Fruit fly (Drosophila melanogaster) whole organism, embryonic: ENCODE results near the gene rho-5.
A peak's percentile ranks its signal among the peaks of the same experiment; 100 is the strongest.

Experiments
- BtbVII ChIP-seq: fragments of 200-800 bp; sonication (Bioruptor generic); optimal IDR thresholded peaks from 3 replicates; lab custom pipeline; 2017; ENCODE audit warnings: missing biosample characterization, mild to moderate bottlenecking, missing genetic modification characterization
- CG10366 ChIP-seq: fragments of 200-800 bp; sonication (Bioruptor generic); IDR thresholded peaks from 2 replicates; pipeline ENCODE4 v1.3.6; 2022; ENCODE audit warnings: missing biosample characterization, missing genetic modification characterization
- CG10431 ChIP-seq: fragments of 200-800 bp; sonication (Bioruptor generic); optimal IDR thresholded peaks from 3 replicates; lab custom pipeline; 2018; ENCODE audit warnings: missing biosample characterization, mild to moderate bottlenecking, missing genetic modification characterization
- CG11723 ChIP-seq: fragments of 200-800 bp; sonication (Bioruptor generic); optimal IDR thresholded peaks from 2 replicates; lab custom pipeline; 2017; ENCODE audit warnings: missing biosample characterization, mild to moderate bottlenecking, missing genetic modification characterization
- CG13287 ChIP-seq: fragments of 200-800 bp; sonication (Bioruptor generic); IDR thresholded peaks from 2 replicates; pipeline ENCODE4 v1.3.6; 2022; ENCODE audit warnings: missing biosample characterization, missing genetic modification characterization; ENCODE audit not compliant: partially characterized antibody
- CG13624 ChIP-seq: fragments of 200-800 bp; sonication (Bioruptor generic); optimal IDR thresholded peaks from 2 replicates; lab custom pipeline; 2016; ENCODE audit warnings: missing biosample characterization, missing genetic modification characterization
- CG14710 ChIP-seq: fragments of 200-800 bp; sonication (Bioruptor generic); optimal IDR thresholded peaks from 3 replicates; lab custom pipeline; 2019; ENCODE audit warnings: missing biosample characterization, mild to moderate bottlenecking, missing genetic modification characterization, moderate library complexity
- CG14860 ChIP-seq: fragments of 200-800 bp; sonication (Bioruptor generic); IDR thresholded peaks from 3 replicates; pipeline ENCODE4 v1.3.6; 2022; ENCODE audit warnings: missing biosample characterization, missing genetic modification characterization; ENCODE audit not compliant: partially characterized antibody
- CG1603 ChIP-seq: fragments of 200-800 bp; sonication (Bioruptor generic); optimal IDR thresholded peaks from 2 replicates; lab custom pipeline; 2019; ENCODE audit warnings: missing biosample characterization, mild to moderate bottlenecking, missing genetic modification characterization, moderate library complexity
- CG16813 ChIP-seq: fragments of 200-800 bp; sonication (Bioruptor generic); IDR thresholded peaks from 3 replicates; pipeline ENCODE4 v1.3.6; 2022; ENCODE audit warnings: missing biosample characterization, missing genetic modification characterization; ENCODE audit not compliant: partially characterized antibody
- CG17802 ChIP-seq: fragments of 200-800 bp; sonication (Bioruptor generic); optimal IDR thresholded peaks from 2 replicates; lab custom pipeline; 2018; ENCODE audit warnings: missing biosample characterization, mild to moderate bottlenecking, missing genetic modification characterization, moderate library complexity
- CG1792 ChIP-seq: fragments of 200-800 bp; sonication (Bioruptor generic); optimal IDR thresholded peaks from 2 replicates; lab custom pipeline; 2016; ENCODE audit warnings: missing biosample characterization, missing genetic modification characterization
- CG18011 ChIP-seq: fragments of 200-800 bp; sonication (Bioruptor generic); optimal IDR thresholded peaks from 2 replicates; lab custom pipeline; 2017; ENCODE audit warnings: missing biosample characterization, missing genetic modification characterization, mild to moderate bottlenecking, moderate library complexity, missing genotype
- CG18619 ChIP-seq: fragments of 200-800 bp; sonication (Bioruptor generic); optimal IDR thresholded peaks from 3 replicates; lab custom pipeline; 2017; ENCODE audit warnings: missing biosample characterization, mild to moderate bottlenecking, missing genetic modification characterization
- CG2202 ChIP-seq: fragments of 200-800 bp; sonication (Bioruptor generic); optimal IDR thresholded peaks from 2 replicates; lab custom pipeline; 2018; ENCODE audit warnings: missing biosample characterization, mild to moderate bottlenecking, missing genetic modification characterization
- CG30020 ChIP-seq: fragments of 200-800 bp; optimal IDR thresholded peaks from 2 replicates; lab custom pipeline; 2019; ENCODE audit warnings: missing biosample characterization, mild to moderate bottlenecking, missing genetic modification characterization, moderate library complexity
- CG32532 ChIP-seq: fragments of 200-800 bp; sonication (Bioruptor generic); IDR thresholded peaks from 2 replicates; pipeline ENCODE4 v1.3.6; 2022; ENCODE audit warnings: missing biosample characterization, missing genetic modification characterization
- CG34224 ChIP-seq: fragments of 200-800 bp; sonication (Bioruptor generic); IDR thresholded peaks from 3 replicates; pipeline ENCODE4 v1.3.6; 2022; ENCODE audit warnings: missing biosample characterization, missing genetic modification characterization; ENCODE audit not compliant: partially characterized antibody
- CG43689 ChIP-seq: fragments of 200-800 bp; sonication (Bioruptor generic); IDR thresholded peaks from 2 replicates; pipeline ENCODE4 v1.3.6; 2022; ENCODE audit warnings: missing biosample characterization, missing genetic modification characterization
- CG4424 ChIP-seq: fragments of 200-800 bp; sonication (Bioruptor generic); optimal IDR thresholded peaks from 3 replicates; lab custom pipeline; 2016; ENCODE audit warnings: missing biosample characterization, missing genetic modification characterization
- CG8290 ChIP-seq, 3 experiments: fragments of 200-800 bp; sonication (Bioruptor generic); optimal IDR thresholded peaks; 2 replicates each; lab custom pipeline; 2016 to 2019; ENCODE audit warnings: missing biosample characterization in 3 of 3, missing genetic modification characterization in 3 of 3, mild to moderate bottlenecking in 2 of 3, moderate library complexity in 1 of 3
- CoRest ChIP-seq: fragments of 200-800 bp; sonication (Bioruptor generic); optimal IDR thresholded peaks from 3 replicates; lab custom pipeline; 2018; ENCODE audit warnings: missing biosample characterization, mild to moderate bottlenecking, missing genetic modification characterization, moderate library complexity
- Dll ChIP-seq: fragments of 200-800 bp; sonication (Bioruptor generic); IDR thresholded peaks from 4 replicates; pipeline ENCODE4 v1.3.6; 2022; ENCODE audit warnings: missing biosample characterization, missing genetic modification characterization; ENCODE audit not compliant: partially characterized antibody
- Doc3 ChIP-seq: fragments of 200-800 bp; sonication (Bioruptor generic); IDR thresholded peaks from 3 replicates; pipeline ENCODE4 v1.3.6; 2022; ENCODE audit warnings: missing biosample characterization, missing genetic modification characterization; ENCODE audit not compliant: partially characterized antibody
- HmgZ ChIP-seq: fragments of 200-800 bp; sonication (Bioruptor generic); optimal IDR thresholded peaks from 2 replicates; lab custom pipeline; 2018; ENCODE audit warnings: missing biosample characterization, mild to moderate bottlenecking, missing genetic modification characterization
- Kr ChIP-seq: fragments of 200-800 bp; sonication (Bioruptor generic); optimal IDR thresholded peaks from 2 replicates; lab custom pipeline; 2017; ENCODE audit warnings: missing biosample characterization, mild to moderate bottlenecking, missing genetic modification characterization
- MBD-R2 ChIP-seq: fragments of 200-800 bp; sonication (Bioruptor generic); IDR thresholded peaks from 2 replicates; pipeline ENCODE4 v1.3.6; 2022; ENCODE audit warnings: missing biosample characterization, missing genetic modification characterization
- Med ChIP-seq: fragments of 200-800 bp; sonication (Bioruptor generic); peaks from one replicate; lab custom pipeline; 2016; ENCODE audit warnings: missing biosample characterization, missing genetic modification characterization, mild to moderate bottlenecking, inconsistent platforms, moderate library complexity
- Scr ChIP-seq: fragments of 200-800 bp; sonication (Bioruptor generic); IDR thresholded peaks from 2 replicates; pipeline ENCODE4 v1.3.6; 2022; ENCODE audit warnings: missing biosample characterization, missing genetic modification characterization; ENCODE audit not compliant: partially characterized antibody
- Sry-β ChIP-seq: fragments of 200-800 bp; sonication (Bioruptor generic); optimal IDR thresholded peaks from 2 replicates; lab custom pipeline; 2018; ENCODE audit warnings: missing biosample characterization, mild to moderate bottlenecking, missing genetic modification characterization, moderate library complexity
- Sry-δ ChIP-seq: fragments of 200-800 bp; sonication (Bioruptor generic); optimal IDR thresholded peaks from 2 replicates; lab custom pipeline; 2016; ENCODE audit warnings: missing biosample characterization, missing genetic modification characterization
- Vsx1 ChIP-seq: fragments of 200-800 bp; sonication (Bioruptor generic); optimal IDR thresholded peaks from 2 replicates; lab custom pipeline; 2017; ENCODE audit warnings: missing biosample characterization, mild to moderate bottlenecking, missing genetic modification characterization, missing genetic modification reagents
- ara ChIP-seq: fragments of 200-800 bp; sonication (Bioruptor generic); IDR thresholded peaks from 2 replicates; pipeline ENCODE4 v1.3.6; 2022; ENCODE audit warnings: missing biosample characterization, missing genetic modification characterization
- ash1 ChIP-seq: fragments of 200-800 bp; sonication (Bioruptor generic); optimal IDR thresholded peaks from 2 replicates; lab custom pipeline; 2018; ENCODE audit warnings: missing biosample characterization, mild to moderate bottlenecking, missing genetic modification characterization
- crp ChIP-seq, 2 experiments: fragments of 200-800 bp; sonication (Bioruptor generic); optimal IDR thresholded peaks; 2 replicates in 1 of 2; 3 replicates in 1 of 2; lab custom pipeline; 2017; ENCODE audit warnings: missing biosample characterization in 2 of 2, missing genetic modification characterization in 2 of 2, mild to moderate bottlenecking in 1 of 2, moderate library complexity in 1 of 2
- disco-r ChIP-seq: fragments of 200-800 bp; sonication (Bioruptor generic); optimal IDR thresholded peaks from 2 replicates; lab custom pipeline; 2016; ENCODE audit warnings: missing biosample characterization, missing genetic modification characterization
- en ChIP-seq: fragments of 200-800 bp; sonication (Bioruptor generic); optimal IDR thresholded peaks from 2 replicates; lab custom pipeline; 2016; ENCODE audit warnings: missing biosample characterization, missing genetic modification characterization
- fd102C ChIP-seq: fragments of 200-800 bp; sonication (Bioruptor generic); optimal IDR thresholded peaks from 2 replicates; lab custom pipeline; 2018; ENCODE audit warnings: missing biosample characterization, mild to moderate bottlenecking, missing genetic modification characterization, moderate library complexity
- ham ChIP-seq: fragments of 200-800 bp; sonication (Bioruptor generic); IDR thresholded peaks from 2 replicates; pipeline ENCODE4 v1.3.6; 2022; ENCODE audit warnings: missing biosample characterization, missing genetic modification characterization
- ken ChIP-seq: fragments of 200-800 bp; sonication (Bioruptor generic); IDR thresholded peaks from 3 replicates; pipeline ENCODE4 v1.3.6; 2022; ENCODE audit warnings: missing biosample characterization, missing genetic modification characterization
- klu ChIP-seq: fragments of 200-800 bp; sonication (Bioruptor generic); IDR thresholded peaks from 2 replicates; pipeline ENCODE4 v1.3.6; 2022; ENCODE audit warnings: missing biosample characterization, missing genetic modification characterization
- p53 ChIP-seq: fragments of 200-800 bp; sonication (Bioruptor generic); optimal IDR thresholded peaks from 2 replicates; lab custom pipeline; 2016; ENCODE audit warnings: missing biosample characterization, missing genetic modification characterization
- phol ChIP-seq: fragments of 200-800 bp; sonication (Bioruptor generic); optimal IDR thresholded peaks from 3 replicates; lab custom pipeline; 2018; ENCODE audit warnings: missing biosample characterization, mild to moderate bottlenecking, missing genetic modification characterization, moderate library complexity
- pros ChIP-seq: fragments of 200-800 bp; sonication (Bioruptor generic); optimal IDR thresholded peaks from 3 replicates; lab custom pipeline; 2019; ENCODE audit warnings: missing biosample characterization, mild to moderate bottlenecking, missing genetic modification characterization, moderate library complexity
- scrt ChIP-seq: fragments of 200-800 bp; sonication (Bioruptor generic); optimal IDR thresholded peaks from 2 replicates; lab custom pipeline; 2018; ENCODE audit warnings: missing biosample characterization, mild to moderate bottlenecking, missing genetic modification characterization, moderate library complexity
- sens-2 ChIP-seq: fragments of 200-800 bp; sonication (Bioruptor generic); IDR thresholded peaks from 2 replicates; pipeline ENCODE4 v1.3.6; 2022; ENCODE audit warnings: missing biosample characterization, missing genetic modification characterization
- sr ChIP-seq: fragments of 200-800 bp; sonication (Bioruptor generic); IDR thresholded peaks from 3 replicates; pipeline ENCODE4 v1.3.6; 2022; ENCODE audit warnings: missing biosample characterization, missing genetic modification characterization
- unc-4 ChIP-seq: fragments of 200-800 bp; sonication (Bioruptor generic); IDR thresholded peaks from 2 replicates; pipeline ENCODE4 v1.3.6; 2022; ENCODE audit warnings: missing biosample characterization, missing genetic modification characterization; ENCODE audit not compliant: partially characterized antibody
- zf30C ChIP-seq: fragments of 200-800 bp; sonication (Bioruptor generic); optimal IDR thresholded peaks from 3 replicates; lab custom pipeline; 2018; ENCODE audit warnings: missing biosample characterization, mild to moderate bottlenecking, missing genetic modification characterization

Gene rho-5

dm6 chr2L:10403803-10404315 is 30.2 kb upstream of the rho-5 start (continued):
- TF ChIP-seq MBD-R2 (peak; percentile 52), Sry-β (GFP tag; lab: Kevin White, UChicago) (peak; percentile 54), Scr (peak; percentile 63), disco-r (GFP tag; lab: Kevin White, UChicago) (no peak), Doc3 (GFP tag; lab: Robert Waterston, UW) (0 out of 3 replicates have a peak, but pooled peaks have one; percentile 38), CG17802 (tag; lab: Kevin White, UChicago) (peak; percentile 25), CG32532 (GFP tag; lab: Robert Waterston, UW) (no peak), Kr (no peak), CG18619 (GFP tag; lab: Kevin White, UChicago) (no peak), zf30C (GFP tag; lab: Kevin White, UChicago) (no peak), CG30020 (tag; lab: Kevin White, UChicago) (peak; percentile 95), Med (GFP tag; lab: Kevin White, UChicago) (peak; percentile 59), Vsx1 (GFP tag; lab: Kevin White, UChicago) (no peak), ham (no peak), HmgZ (tag; lab: Kevin White, UChicago) (peak; percentile 3), CoRest (no peak), CG14860 (peak; percentile 42; the same call in 1 of the 3 replicates), sens-2 (GFP tag; lab: Robert Waterston, UW) (no peak), pros (GFP tag; lab: Kevin White, UChicago) (no peak), Sry-δ (peak; percentile 52), en (no peak), CG13624 (GFP tag; lab: Kevin White, UChicago) (no peak), CG8290 (GFP tag; optimal IDR thresholded peaks at IDR 0.05; lab: Kevin White, UChicago) (no peak), CG8290 (tag; optimal IDR thresholded peaks at IDR 0.05; lab: Kevin White, UChicago) (no peak), CG43689 (GFP tag; lab: Robert Waterston, UW) (no peak), BtbVII (GFP tag; lab: Kevin White, UChicago) (no peak), CG4424 (GFP tag; lab: Kevin White, UChicago) (no peak), crp (GFP tag; optimal IDR thresholded peaks at IDR 0.05; lab: Kevin White, UChicago) (no peak), CG10431 (GFP tag; lab: Kevin White, UChicago) (no peak), fd102C (GFP tag; lab: Kevin White, UChicago) (no peak), CG10366 (GFP tag; lab: Robert Waterston, UW) (no peak), CG1603 (peak; percentile 91), CG2202 (tag; lab: Kevin White, UChicago) (no peak), CG34224 (peak; percentile 44; the same call in 2 of the 3 replicates), phol (tag; lab: Kevin White, UChicago) (peak; percentile 13), CG1792 (GFP tag; lab: Kevin White, UChicago) (no peak), CG11723 (peak; percentile 49), scrt (no peak), Dll (peak; percentile 63), CG18011 (GFP tag; lab: Kevin White, UChicago) (no peak), klu (GFP tag; lab: Robert Waterston, UW) (no peak), unc-4 (peak; percentile 56; the same call in 1 of the 2 replicates), CG14710 (tag; lab: Kevin White, UChicago) (peak; percentile 1), CG16813 (GFP tag; lab: Robert Waterston, UW) (peak; percentile 45; the same call in 1 of the 3 replicates), ken (GFP tag; lab: Robert Waterston, UW) (no peak), p53 (GFP tag; lab: Kevin White, UChicago) (no peak), CG13287 (GFP tag; lab: Robert Waterston, UW) (peak; percentile 62), ara (GFP tag; lab: Robert Waterston, UW) (no peak), sr (no peak), ash1 (GFP tag; lab: Kevin White, UChicago) (no peak)
